Worm (Caenorhabditis elegans) whole organism, L4 larva: Measurements from ENCODE around the gene gfat-1.
A peak's percentile ranks its signal among the peaks of the same experiment; 100 is the strongest.

Experiments used
- D1046.2 ChIP-seq: fragments of 200-800 bp; sonication (Bioruptor generic); IDR thresholded peaks from 2 replicates; pipeline ENCODE4 v1.3.6; 2022; ENCODE audit warnings: missing genetic modification characterization, missing compliant biosample characterization
- F10B5.3 ChIP-seq: sonication (generic microtip); optimal IDR thresholded peaks from 2 replicates; lab custom pipeline; 2016; ENCODE audit warnings: mild to moderate bottlenecking, missing genetic modification characterization, missing compliant biosample characterization
- F26F4.8 ChIP-seq: fragments of 200-800 bp; sonication (Bioruptor generic); conservative IDR thresholded peaks from 2 replicates; pipeline ENCODE4 v1.3.6; 2022; ENCODE audit warnings: missing genetic modification characterization, missing compliant biosample characterization
- F44E2.7 ChIP-seq: fragments of 200-800 bp; sonication (Bioruptor generic); IDR thresholded peaks from 2 replicates; pipeline ENCODE4 v2.1.2; 2022; ENCODE audit warnings: missing genetic modification characterization, missing compliant biosample characterization
- T20F7.1 ChIP-seq: fragments of 200-800 bp; sonication (Bioruptor generic); optimal IDR thresholded peaks from 2 replicates; lab custom pipeline; 2018; ENCODE audit warnings: mild to moderate bottlenecking, missing genetic modification characterization, missing compliant biosample characterization
- T26A8.4 ChIP-seq: fragments of 200-800 bp; sonication (Bioruptor generic); IDR thresholded peaks from 2 replicates; pipeline ENCODE4 v1.3.6; 2022; ENCODE audit warnings: missing genetic modification characterization, missing compliant biosample characterization
- Y48G9A.11 ChIP-seq: fragments of 200-800 bp; sonication (Bioruptor generic); IDR thresholded peaks from 2 replicates; pipeline ENCODE4 v1.3.6; 2022; ENCODE audit warnings: missing genetic modification reagents, missing genetic modification characterization, missing compliant biosample characterization
- aha-1 ChIP-seq: fragments of 150-350 bp; peaks from one replicate; lab custom pipeline; 2014; ENCODE audit warnings: missing biosample characterization, missing genetic modification characterization
- ceh-20 ChIP-seq: fragments of 200-800 bp; sonication (Bioruptor generic); IDR thresholded peaks from 2 replicates; pipeline ENCODE4 v1.3.6; 2022; ENCODE audit warnings: missing genetic modification reagents, missing genetic modification characterization, missing compliant biosample characterization
- ceh-28 ChIP-seq: fragments of 150-350 bp; optimal IDR thresholded peaks from 2 replicates; lab custom pipeline; 2014; ENCODE audit warnings: missing biosample characterization, missing genetic modification reagents, missing genetic modification characterization
- ctbp-1 ChIP-seq: fragments of 200-800 bp; sonication (Bioruptor generic); IDR thresholded peaks from 2 replicates; pipeline ENCODE4 v1.3.6; 2022; ENCODE audit warnings: missing genetic modification reagents, missing genetic modification characterization, missing compliant biosample characterization
- daf-19 ChIP-seq: fragments of 200-800 bp; sonication (Bioruptor generic); conservative IDR thresholded peaks from 2 replicates; pipeline ENCODE4 v1.3.6; 2022; ENCODE audit warnings: missing genetic modification characterization, missing compliant biosample characterization
- dmd-9 ChIP-seq: fragments of 200-800 bp; sonication (Bioruptor generic); IDR thresholded peaks from 2 replicates; pipeline ENCODE4 v1.3.6; 2022; ENCODE audit warnings: missing genetic modification reagents, missing genetic modification characterization, missing compliant biosample characterization
- duxl-1 ChIP-seq: sonication (generic microtip); optimal IDR thresholded peaks from 2 replicates; lab custom pipeline; 2016; ENCODE audit warnings: mild to moderate bottlenecking, missing genetic modification characterization, moderate library complexity, missing compliant biosample characterization; ENCODE audit not compliant: poor library complexity
- dve-1 ChIP-seq: sonication (generic microtip); optimal IDR thresholded peaks from 2 replicates; lab custom pipeline; 2017; ENCODE audit warnings: antibody characterized with exemption, mild to moderate bottlenecking, missing genetic modification characterization, missing compliant biosample characterization; ENCODE audit not compliant: insufficient read depth
- egl-43 ChIP-seq: fragments of 200-800 bp; sonication (Bioruptor generic); IDR thresholded peaks from 2 replicates; pipeline ENCODE4 v1.3.6; 2022; ENCODE audit warnings: missing genetic modification reagents, missing genetic modification characterization, missing compliant biosample characterization
- fos-1 ChIP-seq: fragments of 150-350 bp; optimal IDR thresholded peaks from 2 replicates; lab custom pipeline; 2014; ENCODE audit warnings: missing biosample characterization, missing genetic modification characterization
- hif-1 ChIP-seq, 2 experiments: sonication (generic microtip); optimal IDR thresholded peaks; 2 replicates each; lab custom pipeline; 2016 to 2017; ENCODE audit warnings: missing compliant biosample characterization in 2 of 2, missing genetic modification characterization in 2 of 2, missing genetic modification reagents in 2 of 2, missing genotype in 2 of 2, mild to moderate bottlenecking in 1 of 2
- hlh-11 ChIP-seq: fragments of 200-800 bp; sonication (Bioruptor generic); optimal IDR thresholded peaks from 2 replicates; lab custom pipeline; 2018; ENCODE audit warnings: mild to moderate bottlenecking, missing genetic modification characterization, missing compliant biosample characterization
- hlh-30 ChIP-seq: sonication (generic microtip); optimal IDR thresholded peaks from 2 replicates; lab custom pipeline; 2017; ENCODE audit warnings: antibody characterized with exemption, mild to moderate bottlenecking, missing genetic modification characterization, missing compliant biosample characterization; ENCODE audit not compliant: insufficient read depth
- jun-1 ChIP-seq: fragments of 150-350 bp; optimal IDR thresholded peaks from 2 replicates; lab custom pipeline; 2014; ENCODE audit warnings: missing biosample characterization, missing genetic modification reagents, missing genetic modification characterization
- lin-13 ChIP-seq: fragments of 150-350 bp; optimal IDR thresholded peaks from 2 replicates; lab custom pipeline; 2014; ENCODE audit warnings: missing biosample characterization, missing genetic modification reagents, missing genetic modification characterization
- lin-15B ChIP-seq: fragments of 150-350 bp; sonication (generic microtip); optimal IDR thresholded peaks from 3 replicates; lab custom pipeline; 2014; ENCODE audit warnings: missing biosample characterization, missing genetic modification characterization
- lin-29 ChIP-seq: fragments of 200-800 bp; sonication (Bioruptor generic); IDR thresholded peaks from 2 replicates; pipeline ENCODE4 v1.3.6; 2022; ENCODE audit warnings: missing genetic modification reagents, missing genetic modification characterization, missing compliant biosample characterization
- lin-39 ChIP-seq: fragments of 150-350 bp; optimal IDR thresholded peaks from 2 replicates; lab custom pipeline; 2014; ENCODE audit warnings: missing biosample characterization, missing genetic modification reagents, missing genetic modification characterization
- lir-3 ChIP-seq: sonication (generic microtip); optimal IDR thresholded peaks from 2 replicates; lab custom pipeline; 2016; ENCODE audit warnings: mild to moderate bottlenecking, missing genetic modification characterization, missing compliant biosample characterization
- madf-5 ChIP-seq, 2 experiments: fragments of 200-800 bp; sonication (Bioruptor generic); IDR thresholded peaks; 2 replicates each; pipeline ENCODE4 v1.3.6; 2022; ENCODE audit warnings: missing compliant biosample characterization in 2 of 2, missing genetic modification characterization in 2 of 2
- mdl-1 ChIP-seq, 2 experiments: fragments of 150-350 bp in 1 of 2; sonication (generic microtip) in 1 of 2; optimal IDR thresholded peaks; 2 replicates each; lab custom pipeline; 2014 to 2017; ENCODE audit warnings: missing biosample characterization in 2 of 2, missing genetic modification characterization in 2 of 2
- mep-1 ChIP-seq: fragments of 150-350 bp; sonication (generic microtip); optimal IDR thresholded peaks from 3 replicates; lab custom pipeline; 2014; ENCODE audit warnings: missing biosample characterization, missing genetic modification characterization
- mes-2 ChIP-seq: sonication (generic microtip); optimal IDR thresholded peaks from 2 replicates; lab custom pipeline; 2016; ENCODE audit warnings: missing genotype, mild to moderate bottlenecking, missing genetic modification characterization, missing compliant biosample characterization; ENCODE audit not compliant: poor library complexity, severe bottlenecking
- nhr-102 ChIP-seq: sonication (generic microtip); optimal IDR thresholded peaks from 2 replicates; lab custom pipeline; 2016; ENCODE audit warnings: mild to moderate bottlenecking, missing genetic modification characterization, moderate library complexity, missing compliant biosample characterization
- nhr-111 ChIP-seq: fragments of 200-800 bp; sonication (Bioruptor generic); optimal IDR thresholded peaks from 2 replicates; lab custom pipeline; 2018; ENCODE audit warnings: mild to moderate bottlenecking, missing genetic modification characterization, missing compliant biosample characterization
- nhr-42 ChIP-seq: fragments of 200-800 bp; sonication (Bioruptor generic); IDR thresholded peaks from 2 replicates; pipeline ENCODE4 v1.3.6; 2022; ENCODE audit warnings: missing genetic modification characterization, missing compliant biosample characterization
- nhr-48 ChIP-seq: sonication (generic microtip); optimal IDR thresholded peaks from 2 replicates; lab custom pipeline; 2016; ENCODE audit warnings: mild to moderate bottlenecking, missing genetic modification characterization, missing compliant biosample characterization
- nhr-76 ChIP-seq: fragments of 150-350 bp; optimal IDR thresholded peaks from 2 replicates; lab custom pipeline; 2014; ENCODE audit warnings: missing biosample characterization, missing genetic modification characterization
- saeg-2 ChIP-seq: fragments of 200-800 bp; sonication (Bioruptor generic); IDR thresholded peaks from 2 replicates; pipeline ENCODE4 v1.3.6; 2022; ENCODE audit warnings: missing genetic modification reagents, missing genetic modification characterization, missing compliant biosample characterization
- sdz-12 ChIP-seq: fragments of 200-800 bp; sonication (Bioruptor generic); optimal IDR thresholded peaks from 2 replicates; lab custom pipeline; 2018; ENCODE audit warnings: mild to moderate bottlenecking, missing genetic modification characterization, missing compliant biosample characterization
- spr-3 ChIP-seq: fragments of 200-800 bp; sonication (Bioruptor generic); optimal IDR thresholded peaks from 2 replicates; lab custom pipeline; 2018; ENCODE audit warnings: mild to moderate bottlenecking, missing genetic modification characterization, missing compliant biosample characterization
- tag-97 ChIP-seq: fragments of 200-800 bp; sonication (Bioruptor generic); IDR thresholded peaks from 2 replicates; pipeline ENCODE4 v1.3.6; 2022; ENCODE audit warnings: missing genetic modification characterization, missing compliant biosample characterization
- unc-130 ChIP-seq: sonication (generic microtip); optimal IDR thresholded peaks from 2 replicates; lab custom pipeline; 2016; ENCODE audit warnings: missing genetic modification reagents, missing genetic modification characterization, missing compliant biosample characterization
- unc-39 ChIP-seq: sonication (generic microtip); optimal IDR thresholded peaks from 2 replicates; lab custom pipeline; 2017; ENCODE audit warnings: missing biosample characterization, missing genetic modification characterization
- vab-7 ChIP-seq: fragments of 200-800 bp; sonication (Bioruptor generic); IDR thresholded peaks from 2 replicates; pipeline ENCODE4 v1.3.6; 2022; ENCODE audit warnings: missing genetic modification reagents, missing genetic modification characterization, missing compliant biosample characterization
- zfp-3 ChIP-seq: fragments of 200-800 bp; sonication (Bioruptor generic); conservative IDR thresholded peaks from 2 replicates; pipeline ENCODE4 v1.3.6; 2022; ENCODE audit warnings: missing genetic modification reagents, missing genetic modification characterization, missing compliant biosample characterization
- zip-11 ChIP-seq: fragments of 200-800 bp; sonication (Bioruptor generic); IDR thresholded peaks from 2 replicates; pipeline ENCODE4 v1.3.6; 2022; ENCODE audit warnings: missing genetic modification characterization, missing compliant biosample characterization
- zip-2 ChIP-seq: fragments of 150-350 bp; optimal IDR thresholded peaks from 2 replicates; lab custom pipeline; 2014; ENCODE audit warnings: missing biosample characterization, missing genetic modification characterization
- ztf-11 ChIP-seq: fragments of 150-350 bp; optimal IDR thresholded peaks from 2 replicates; lab custom pipeline; 2014; ENCODE audit warnings: missing biosample characterization, missing genetic modification characterization

Gene gfat-1

DNA sequence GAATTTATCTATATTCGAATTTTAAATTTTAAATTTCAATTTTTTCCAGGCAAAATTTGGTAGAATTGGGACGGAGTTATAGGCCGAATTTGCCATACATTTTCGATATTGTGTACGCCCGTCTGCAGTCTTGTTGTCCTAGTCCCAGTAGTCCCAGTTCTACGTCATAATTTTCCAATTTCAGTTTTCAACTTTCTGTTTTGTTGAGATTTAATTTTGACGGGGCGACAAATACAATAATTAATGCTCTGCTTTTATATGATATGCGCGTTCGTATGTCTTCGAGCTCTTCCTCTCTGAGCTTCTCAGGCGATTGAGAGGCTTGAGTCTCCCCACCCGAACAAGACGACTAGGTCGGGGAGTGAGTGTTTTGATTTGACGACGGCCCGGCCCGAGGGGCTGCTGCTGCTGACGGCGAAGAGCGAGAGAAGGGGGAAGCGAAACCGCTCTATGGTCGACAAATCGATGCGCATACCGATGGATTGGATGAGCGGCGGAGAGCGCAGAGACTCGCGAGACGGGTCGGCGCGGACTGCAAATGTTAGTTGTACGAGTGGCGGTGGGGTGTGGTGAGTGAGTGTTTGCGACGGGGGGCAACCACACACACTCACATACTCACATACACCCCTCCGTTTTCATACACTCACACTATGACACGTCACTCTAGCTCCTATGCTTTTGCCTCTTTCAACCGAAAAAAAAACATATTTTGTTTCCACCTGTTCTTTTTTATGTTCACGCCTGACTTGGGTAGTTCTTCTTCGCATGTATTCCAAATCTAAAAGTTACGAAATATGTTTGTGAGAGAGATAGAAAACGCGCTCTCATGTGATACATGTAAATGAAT is 39.7 kb upstream of the gfat-1 start (continued):
- no peak for TF ChIP-seq F26F4.8 (GFP tag; lab: Robert Waterston, UW)

DNA sequence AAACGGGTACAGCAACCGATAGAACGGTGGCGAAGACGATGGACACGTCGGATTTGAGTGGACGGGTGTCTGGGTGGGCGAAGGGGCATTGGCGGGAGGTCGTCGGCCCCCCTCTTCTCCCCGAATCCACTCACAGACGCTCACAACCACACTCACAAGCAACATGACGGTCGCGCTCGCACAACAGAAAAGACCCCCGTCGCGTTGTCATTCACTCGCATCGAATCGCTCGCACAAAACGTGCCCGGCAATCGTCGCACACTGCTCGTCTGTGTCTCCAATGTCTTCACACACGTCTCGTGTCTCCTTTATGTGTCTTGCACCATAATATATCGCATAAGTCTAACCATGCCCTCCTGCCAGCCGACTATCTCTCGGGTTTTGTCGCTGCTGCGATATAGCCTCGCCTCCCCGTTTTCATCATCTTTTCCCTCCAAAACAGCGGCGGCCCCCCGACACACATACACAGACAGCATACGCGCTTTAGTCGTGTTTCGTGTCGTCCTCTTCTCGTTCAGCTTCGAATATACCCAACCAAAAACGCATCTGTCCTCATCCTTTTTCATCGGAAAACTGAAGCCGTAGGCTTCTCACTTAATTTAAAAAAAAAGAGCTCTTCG is 38.9 kb upstream of the gfat-1 start:
- peak; percentile 84 to 97 for TF ChIP-seq mdl-1 (tag; optimal IDR thresholded peaks at IDR 0.05; lab: Kevin White, UChicago)
- TF ChIP-seq lin-15B (tag; lab: Kevin White, UChicago) = no peak
- 0 out of 2 replicates have a peak, but pooled peaks have one; percentile 57 for TF ChIP-seq dmd-9 (GFP tag; lab: Robert Waterston, UW)
- TF ChIP-seq nhr-76 (tag; lab: Kevin White, UChicago) = no peak
- TF ChIP-seq mes-2 (tag; lab: Kevin White, UChicago) = peak; percentile 81
- no peak for TF ChIP-seq vab-7
- TF ChIP-seq ceh-20 (GFP tag; lab: Robert Waterston, UW) = peak; percentile 84; the same call in 1 of the 2 replicates
- 0 out of 2 replicates have a peak, but pooled peaks have one; percentile 51 for TF ChIP-seq nhr-42 (GFP tag; lab: Robert Waterston, UW)
- TF ChIP-seq hlh-11 (tag; lab: Kevin White, UChicago) = peak; percentile 98
- no peak for TF ChIP-seq madf-5 (GFP tag; IDR thresholded peaks at IDR 0.05; lab: Robert Waterston, UW)
- TF ChIP-seq unc-39 (tag; lab: Kevin White, UChicago) = peak; percentile 6
- no peak for TF ChIP-seq saeg-2 (GFP tag; lab: Robert Waterston, UW)
- TF ChIP-seq T26A8.4 (GFP tag; lab: Robert Waterston, UW) = peak; percentile 90
- TF ChIP-seq zfp-3 (GFP tag; lab: Robert Waterston, UW) = no peak
- TF ChIP-seq Y48G9A.11 (GFP tag; lab: Robert Waterston, UW) = no peak
- no peak for TF ChIP-seq F44E2.7 (GFP tag; lab: Robert Waterston, UW)
- no peak for TF ChIP-seq zip-2 (tag; lab: Kevin White, UChicago)
- TF ChIP-seq T20F7.1 (GFP tag; lab: Kevin White, UChicago) = no peak
- no peak for TF ChIP-seq F26F4.8 (GFP tag; lab: Robert Waterston, UW)
- peak; percentile 61 for TF ChIP-seq jun-1 (tag; lab: Kevin White, UChicago)
- peak; percentile 22 to 90 for TF ChIP-seq hif-1 (tag; optimal IDR thresholded peaks at IDR 0.05; lab: Kevin White, UChicago)
- peak; percentile 80 for TF ChIP-seq egl-43 (GFP tag; lab: Robert Waterston, UW)
- peak; percentile 44 for TF ChIP-seq F10B5.3 (tag; lab: Kevin White, UChicago)
- peak; percentile 93 for TF ChIP-seq mep-1 (tag; lab: Kevin White, UChicago)
- TF ChIP-seq aha-1 (tag; lab: Kevin White, UChicago) = peak; percentile 98
- TF ChIP-seq hlh-30 (tag; lab: Kevin White, UChicago) = peak; percentile 98
- TF ChIP-seq daf-19 (GFP tag; lab: Robert Waterston, UW) = no peak
- peak; percentile 73 for TF ChIP-seq duxl-1 (tag; lab: Kevin White, UChicago)
- no peak for TF ChIP-seq lir-3
- TF ChIP-seq zip-11 = no peak
- no peak for TF ChIP-seq lin-29 (GFP tag; lab: Robert Waterston, UW)
- TF ChIP-seq tag-97 (GFP tag; lab: Robert Waterston, UW) = no peak
- peak; percentile 4 for TF ChIP-seq sdz-12 (GFP tag; lab: Kevin White, UChicago)
- 0 out of 2 replicates have a peak, but pooled peaks have one; percentile 40 for TF ChIP-seq D1046.2 (GFP tag; lab: Robert Waterston, UW)
- peak; percentile 88 for TF ChIP-seq ctbp-1 (GFP tag; lab: Robert Waterston, UW)
- TF ChIP-seq fos-1 (tag; lab: Kevin White, UChicago) = no peak
- no peak for TF ChIP-seq unc-130
- TF ChIP-seq spr-3 (GFP tag; lab: Kevin White, UChicago) = peak; percentile 52
- TF ChIP-seq lin-13 (GFP tag; lab: Kevin White, UChicago) = peak; percentile 66
- TF ChIP-seq dve-1 (tag; lab: Kevin White, UChicago) = peak; percentile 85
- no peak for TF ChIP-seq ztf-11 (tag; lab: Kevin White, UChicago)
- TF ChIP-seq ceh-28 (tag; lab: Kevin White, UChicago) = no peak
- no peak for TF ChIP-seq lin-39
- TF ChIP-seq nhr-111 (GFP tag; lab: Kevin White, UChicago) = no peak
- peak; percentile 80 for TF ChIP-seq nhr-48 (tag; lab: Kevin White, UChicago)
- peak; percentile 26 for TF ChIP-seq nhr-102 (tag; lab: Kevin White, UChicago)
